Fruit fly (Drosophila melanogaster) whole organism: ENCODE results near the gene Sec15.

ENCODE experiments used
- pan ChIP-seq: fragments of >200 bp; optimal IDR thresholded peaks from 2 replicates; lab custom pipeline; 2017
- psq ChIP-seq: fragments of >200 bp; optimal IDR thresholded peaks from 2 replicates; lab custom pipeline; 2017
- usp ChIP-seq: fragments of >200 bp; optimal IDR thresholded peaks from 2 replicates; lab custom pipeline; 2017; ENCODE audit warnings: missing biosample characterization, missing genetic modification characterization, mixed read lengths

dm6 chr3R:21129617-21130016 is 21.8 kb upstream of the Sec15 start, which contains the start of gene Obp93a:
- no peak for TF ChIP-seq usp
- no peak for TF ChIP-seq pan (lab: Kevin White, UChicago)
- no peak for TF ChIP-seq psq (lab: Kevin White, UChicago)
